Worm (Caenorhabditis elegans) whole organism, mixed stage, embryonic: ENCODE data around the gene ZK287.9.

Source experiments
- elt-3 ChIP-seq: fragments of 150-350 bp; optimal IDR thresholded peaks from 2 replicates; lab custom pipeline; 2014; ENCODE audit warnings: missing biosample characterization, missing genetic modification characterization
- snpc-4 ChIP-seq: fragments of 150-350 bp; optimal IDR thresholded peaks from 2 replicates; lab custom pipeline; 2014; ENCODE audit warnings: missing biosample characterization, missing genetic modification characterization

DNA sequence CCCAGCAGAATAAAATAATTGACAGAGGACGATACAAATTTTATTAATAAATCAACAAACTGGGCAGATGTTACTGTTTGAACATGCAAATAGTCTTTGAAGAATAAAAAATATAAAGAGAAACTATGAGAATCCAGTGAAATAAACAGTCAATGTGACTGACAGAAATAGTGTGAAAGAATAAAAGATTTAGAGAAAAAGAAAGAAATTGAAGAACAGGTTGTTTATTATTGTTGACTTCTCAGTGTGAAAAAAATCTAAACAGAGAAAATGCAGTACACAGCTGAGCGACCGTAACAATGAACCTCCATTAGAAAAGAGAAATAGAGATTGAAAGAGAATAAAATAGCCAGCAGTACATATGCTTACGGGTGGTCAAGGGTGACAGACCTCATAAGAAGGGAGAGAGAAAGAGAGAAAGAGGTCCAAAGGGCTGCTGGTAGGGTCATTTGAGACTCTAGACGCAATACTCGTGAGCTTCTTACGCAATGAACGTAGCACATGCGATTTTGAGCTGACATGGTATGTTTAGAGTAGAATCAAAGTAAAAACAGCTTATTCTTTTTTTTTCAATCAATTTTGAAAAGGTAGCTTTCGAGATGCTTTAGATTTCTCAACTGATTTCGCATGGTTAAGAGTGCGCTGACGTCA, 45.0 kb downstream of the ZK287.9 start, which contains the start of gene slcr-46.3:
- TF ChIP-seq snpc-4 (tag; lab: Kevin White, UChicago) (no peak), elt-3 (tag; lab: Kevin White, UChicago) (no peak)
